Worm (Caenorhabditis elegans) whole organism, L1 larva: Measurements from ENCODE around the gene klp-19.
A peak's percentile ranks its signal among the peaks of the same experiment; 100 is the strongest.

ENCODE experiments used
- C04F5.9 ChIP-seq: sonication (generic microtip); optimal IDR thresholded peaks from 2 replicates; lab custom pipeline; 2016; ENCODE audit warnings: missing genetic modification characterization, missing compliant biosample characterization
- F16B12.6 ChIP-seq: fragments of 150-350 bp; optimal IDR thresholded peaks from 2 replicates; lab custom pipeline; 2014; ENCODE audit warnings: missing biosample characterization, missing genetic modification characterization
- Y116A8C.19 ChIP-seq: sonication (generic microtip); optimal IDR thresholded peaks from 2 replicates; lab custom pipeline; 2016; ENCODE audit warnings: missing compliant biosample characterization, missing genetic modification characterization, borderline replicate concordance
- blmp-1 ChIP-seq: fragments of 150-350 bp; optimal IDR thresholded peaks from 2 replicates; lab custom pipeline; 2014; ENCODE audit warnings: missing biosample characterization, missing genetic modification characterization
- ceh-82 ChIP-seq, 3 experiments: fragments of 150-350 bp in 1 of 3; sonication (generic microtip) in 2 of 3; optimal IDR thresholded peaks; 2 replicates each; lab custom pipeline; 2014 to 2017; ENCODE audit warnings: missing biosample characterization in 3 of 3, missing genetic modification characterization in 3 of 3
- ceh-90 ChIP-seq: sonication (generic microtip); optimal IDR thresholded peaks from 2 replicates; lab custom pipeline; 2016; ENCODE audit warnings: missing genetic modification characterization, missing compliant biosample characterization
- dpl-1 ChIP-seq, 3 experiments: fragments of 150-350 bp in 2 of 3; sonication (generic microtip) in 1 of 3; optimal IDR thresholded peaks; 2 replicates each; lab custom pipeline; 2014 to 2017; ENCODE audit warnings: missing biosample characterization in 3 of 3, missing genetic modification characterization in 3 of 3, missing genetic modification reagents in 3 of 3
- dsc-1 ChIP-seq: sonication (generic microtip); optimal IDR thresholded peaks from 2 replicates; lab custom pipeline; 2016; ENCODE audit warnings: mild to moderate bottlenecking, missing genetic modification characterization, missing compliant biosample characterization
- efl-1 ChIP-seq, 4 experiments: fragments of 150-350 bp; optimal IDR thresholded peaks in 3 of 4; peaks in 1 of 4; 1 replicate in 1 of 4; 2 replicates in 3 of 4; lab custom pipeline; 2014; ENCODE audit warnings: missing biosample characterization in 2 of 4, missing genetic modification characterization in 2 of 4, missing genetic modification reagents in 2 of 4
- egl-13 ChIP-seq: sonication (generic microtip); optimal IDR thresholded peaks from 2 replicates; lab custom pipeline; 2016; ENCODE audit warnings: missing genotype, missing genetic modification reagents, missing genetic modification characterization, missing compliant biosample characterization
- elt-3 ChIP-seq, 6 experiments: fragments of 150-350 bp in 1 of 6; sonication (generic microtip); optimal IDR thresholded peaks; 2 replicates each; lab custom pipeline; 2017 to 2018; ENCODE audit warnings: missing biosample characterization in 6 of 6, missing genetic modification characterization in 6 of 6, inconsistent platforms in 1 of 6
- ets-5 ChIP-seq: fragments of 200-800 bp; sonication (Bioruptor generic); IDR thresholded peaks from 2 replicates; pipeline ENCODE4 v1.3.6; 2022; ENCODE audit warnings: missing genetic modification characterization, missing compliant biosample characterization
- fkh-10 ChIP-seq: sonication (generic microtip); optimal IDR thresholded peaks from 2 replicates; lab custom pipeline; 2017; ENCODE audit warnings: missing biosample characterization, missing genetic modification reagents, missing genetic modification characterization
- fkh-4 ChIP-seq: sonication (generic microtip); optimal IDR thresholded peaks from 2 replicates; lab custom pipeline; 2016; ENCODE audit warnings: missing compliant biosample characterization, missing genetic modification characterization, borderline replicate concordance
- fkh-8 ChIP-seq: sonication (generic microtip); optimal IDR thresholded peaks from 2 replicates; lab custom pipeline; 2016; ENCODE audit warnings: mild to moderate bottlenecking, missing genetic modification characterization, missing compliant biosample characterization
- irx-1 ChIP-seq: sonication (generic microtip); optimal IDR thresholded peaks from 2 replicates; lab custom pipeline; 2016; ENCODE audit warnings: missing genetic modification characterization, missing compliant biosample characterization
- jun-1 ChIP-seq: fragments of 150-350 bp; optimal IDR thresholded peaks from 2 replicates; lab custom pipeline; 2014; ENCODE audit warnings: missing biosample characterization, missing genetic modification reagents, missing genetic modification characterization
- lin-14 ChIP-seq: fragments of 200-800 bp; sonication (Bioruptor generic); optimal IDR thresholded peaks from 2 replicates; lab custom pipeline; 2018; ENCODE audit warnings: mild to moderate bottlenecking, missing genetic modification characterization, moderate library complexity, missing compliant biosample characterization
- lin-15B ChIP-seq: fragments of 150-350 bp; sonication (generic microtip); optimal IDR thresholded peaks from 3 replicates; lab custom pipeline; 2014; ENCODE audit warnings: missing biosample characterization, missing genetic modification characterization
- lin-35 ChIP-seq, 2 experiments: fragments of 150-350 bp; optimal IDR thresholded peaks; 2 replicates each; lab custom pipeline; 2014; ENCODE audit warnings: missing biosample characterization in 2 of 2, missing genetic modification characterization in 2 of 2, missing genetic modification reagents in 2 of 2
- lsy-2 ChIP-seq, 2 experiments: fragments of 150-350 bp; optimal IDR thresholded peaks; 2 replicates each; lab custom pipeline; 2014; ENCODE audit warnings: missing biosample characterization in 2 of 2, missing genetic modification characterization in 2 of 2
- mdl-1 ChIP-seq, 2 experiments: fragments of 150-350 bp; optimal IDR thresholded peaks; 2 replicates each; lab custom pipeline; 2014 to 2017; ENCODE audit warnings: missing biosample characterization in 2 of 2, missing genetic modification characterization in 2 of 2, inconsistent platforms in 1 of 2
- mep-1 ChIP-seq: fragments of 150-350 bp; optimal IDR thresholded peaks from 2 replicates; lab custom pipeline; 2014; ENCODE audit warnings: missing biosample characterization, missing genetic modification characterization
- nhr-11 ChIP-seq: fragments of 150-350 bp; optimal IDR thresholded peaks from 2 replicates; lab custom pipeline; 2014; ENCODE audit warnings: missing biosample characterization, missing genetic modification characterization
- nhr-12 ChIP-seq: sonication (generic microtip); optimal IDR thresholded peaks from 2 replicates; lab custom pipeline; 2017; ENCODE audit warnings: missing biosample characterization, missing genetic modification characterization
- nhr-19 ChIP-seq: fragments of 200-800 bp; sonication (Bioruptor generic); conservative IDR thresholded peaks from 2 replicates; pipeline ENCODE4 v1.3.6; 2022; ENCODE audit warnings: missing genetic modification characterization, missing compliant biosample characterization
- nhr-20 ChIP-seq: sonication (generic microtip); optimal IDR thresholded peaks from 2 replicates; lab custom pipeline; 2016; ENCODE audit warnings: mild to moderate bottlenecking, missing genetic modification characterization, missing compliant biosample characterization
- nhr-28 ChIP-seq: fragments of 150-350 bp; optimal IDR thresholded peaks from 2 replicates; lab custom pipeline; 2014; ENCODE audit warnings: missing biosample characterization, missing genetic modification characterization
- nhr-47 ChIP-seq: sonication (generic microtip); optimal IDR thresholded peaks from 2 replicates; lab custom pipeline; 2016; ENCODE audit warnings: mild to moderate bottlenecking, missing genetic modification characterization, moderate library complexity, missing compliant biosample characterization
- nhr-71 ChIP-seq: sonication (generic microtip); optimal IDR thresholded peaks from 2 replicates; lab custom pipeline; 2016; ENCODE audit warnings: mild to moderate bottlenecking, missing genetic modification characterization, moderate library complexity, missing compliant biosample characterization
- nhr-76 ChIP-seq: sonication (generic microtip); optimal IDR thresholded peaks from 2 replicates; lab custom pipeline; 2017; ENCODE audit warnings: missing biosample characterization, missing genetic modification characterization
- nhr-85 ChIP-seq: sonication (generic microtip); peaks from one replicate; lab custom pipeline; 2016; ENCODE audit warnings: missing genetic modification characterization, inconsistent platforms, missing compliant biosample characterization
- nhr-90 ChIP-seq: sonication (generic microtip); optimal IDR thresholded peaks from 2 replicates; lab custom pipeline; 2016; ENCODE audit warnings: mild to moderate bottlenecking, missing genetic modification characterization, missing compliant biosample characterization; ENCODE audit not compliant: poor library complexity
- pag-3 ChIP-seq: sonication (generic microtip); optimal IDR thresholded peaks from 2 replicates; lab custom pipeline; 2017; ENCODE audit warnings: missing genetic modification characterization, mild to moderate bottlenecking, missing compliant biosample characterization, antibody characterized with exemption, borderline replicate concordance; ENCODE audit not compliant: insufficient read depth
- pax-3 ChIP-seq: fragments of 200-800 bp; sonication (Bioruptor generic); optimal IDR thresholded peaks from 2 replicates; lab custom pipeline; 2018; ENCODE audit warnings: mild to moderate bottlenecking, missing genetic modification characterization, moderate library complexity, missing compliant biosample characterization
- rnt-1 ChIP-seq: sonication (generic microtip); optimal IDR thresholded peaks from 2 replicates; lab custom pipeline; 2016; ENCODE audit warnings: mild to moderate bottlenecking, missing genetic modification characterization, moderate library complexity, missing compliant biosample characterization
- snpc-4 ChIP-seq: fragments of 150-350 bp; optimal IDR thresholded peaks from 2 replicates; lab custom pipeline; 2014; ENCODE audit warnings: missing biosample characterization, missing genetic modification characterization
- snu-23 ChIP-seq: sonication (generic microtip); optimal IDR thresholded peaks from 2 replicates; lab custom pipeline; 2016; ENCODE audit warnings: missing genetic modification characterization, missing compliant biosample characterization
- sox-4 ChIP-seq: sonication (generic microtip); optimal IDR thresholded peaks from 2 replicates; lab custom pipeline; 2016; ENCODE audit warnings: missing genetic modification characterization, missing compliant biosample characterization
- sptf-1 ChIP-seq: fragments of 150-350 bp; optimal IDR thresholded peaks from 2 replicates; lab custom pipeline; 2014; ENCODE audit warnings: missing biosample characterization, missing genetic modification characterization
- sup-37 ChIP-seq: fragments of 200-800 bp; sonication (Bioruptor generic); optimal IDR thresholded peaks from 2 replicates; lab custom pipeline; 2018; ENCODE audit warnings: mild to moderate bottlenecking, missing genetic modification characterization, missing compliant biosample characterization
- swsn-7 ChIP-seq: sonication (generic microtip); optimal IDR thresholded peaks from 2 replicates; lab custom pipeline; 2016; ENCODE audit warnings: missing genetic modification characterization, missing compliant biosample characterization
- tbx-2 ChIP-seq: sonication (generic microtip); optimal IDR thresholded peaks from 2 replicates; lab custom pipeline; 2016; ENCODE audit warnings: missing genetic modification characterization, missing compliant biosample characterization
- tlp-1 ChIP-seq: fragments of 150-350 bp; optimal IDR thresholded peaks from 2 replicates; lab custom pipeline; 2014; ENCODE audit warnings: missing biosample characterization, missing genetic modification characterization
- unc-130 ChIP-seq: fragments of 150-350 bp; optimal IDR thresholded peaks from 2 replicates; lab custom pipeline; 2017; ENCODE audit warnings: missing biosample characterization, missing genetic modification characterization, inconsistent platforms
- unc-62 ChIP-seq: fragments of 150-350 bp; optimal IDR thresholded peaks from 2 replicates; lab custom pipeline; 2014; ENCODE audit warnings: missing biosample characterization, missing genetic modification reagents, missing genetic modification characterization
- unc-86 ChIP-seq: sonication (generic microtip); optimal IDR thresholded peaks from 2 replicates; lab custom pipeline; 2016; ENCODE audit warnings: missing genetic modification characterization, missing compliant biosample characterization
- unc-98 ChIP-seq: fragments of 200-800 bp; sonication (Bioruptor generic); IDR thresholded peaks from 2 replicates; pipeline ENCODE4 v1.3.6; 2022; ENCODE audit warnings: missing genetic modification characterization, missing compliant biosample characterization
- vab-15 ChIP-seq: sonication (generic microtip); optimal IDR thresholded peaks from 2 replicates; lab custom pipeline; 2017; ENCODE audit warnings: missing genotype, mild to moderate bottlenecking, missing genetic modification characterization, missing compliant biosample characterization
- xbp-1 ChIP-seq: sonication (generic microtip); optimal IDR thresholded peaks from 2 replicates; lab custom pipeline; 2016; ENCODE audit warnings: missing genetic modification characterization, missing compliant biosample characterization
- zag-1 ChIP-seq: fragments of 150-350 bp; optimal IDR thresholded peaks from 2 replicates; lab custom pipeline; 2014; ENCODE audit warnings: missing biosample characterization, missing genetic modification characterization
- zip-4 ChIP-seq: fragments of 200-800 bp; sonication (Bioruptor generic); optimal IDR thresholded peaks from 2 replicates; lab custom pipeline; 2018; ENCODE audit warnings: mild to moderate bottlenecking, missing genetic modification characterization, moderate library complexity, missing compliant biosample characterization
- ztf-11 ChIP-seq, 2 experiments: sonication (generic microtip); optimal IDR thresholded peaks; 2 replicates each; lab custom pipeline; 2016 to 2017; ENCODE audit warnings: missing genetic modification characterization in 2 of 2, missing biosample characterization in 1 of 2, missing compliant biosample characterization in 1 of 2

Gene klp-19

DNA sequence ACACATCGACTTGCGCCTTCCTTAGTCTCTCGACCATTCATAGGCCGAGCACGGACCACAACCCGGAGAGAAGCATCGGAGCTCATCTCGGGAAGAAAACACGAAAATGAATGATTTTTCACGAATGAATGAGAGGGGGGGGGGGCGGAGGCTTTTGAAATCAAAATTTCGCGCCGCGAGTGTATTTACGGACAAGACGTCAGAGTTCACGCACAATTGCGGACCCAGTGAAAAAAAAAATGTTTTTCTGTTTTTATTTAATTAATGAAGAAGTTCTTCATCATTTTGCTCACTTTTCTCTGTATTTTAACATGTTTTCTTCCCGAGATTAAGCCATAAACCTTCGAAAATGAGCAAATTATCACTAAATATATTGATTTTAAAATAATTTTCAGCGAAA, at the start of gene klp-19, which contains the start of gene slc-36.1:
TSS of gene klp-19 (minus strand) at position 153 of the 400 bp plus-strand sequence.
TSS of gene slc-36.1 (plus strand) at position 396 of the 400 bp plus-strand sequence.
- TF ChIP-seq lin-14 (no peak), xbp-1 (tag; lab: Kevin White, UChicago) (peak; percentile 34), snu-23 (GFP tag; lab: Kevin White, UChicago) (peak; percentile 66), unc-86 (tag; lab: Kevin White, UChicago) (peak; percentile 42), nhr-76 (tag; lab: Kevin White, UChicago) (no peak), mep-1 (tag; lab: Kevin White, UChicago) (peak; percentile 74), nhr-11 (tag; lab: Kevin White, UChicago) (no peak), ceh-90 (tag; lab: Kevin White, UChicago) (no peak), snpc-4 (tag; lab: Kevin White, UChicago) (no peak), fkh-4 (tag; lab: Kevin White, UChicago) (no peak), unc-62 (GFP tag; lab: Kevin White, UChicago) (no peak), nhr-71 (tag; lab: Kevin White, UChicago) (peak; percentile 67), egl-13 (tag; lab: Kevin White, UChicago) (no peak), pax-3 (tag; lab: Kevin White, UChicago) (no peak), sup-37 (GFP tag; lab: Kevin White, UChicago) (no peak), unc-130 (peak; percentile 17), elt-3 (tag; optimal IDR thresholded peaks at IDR 0.05; lab: Kevin White, UChicago) (no peak), nhr-90 (tag; lab: Kevin White, UChicago) (peak; percentile 13), sptf-1 (no peak), fkh-8 (peak; percentile 27), F16B12.6 (tag; lab: Kevin White, UChicago) (peak; percentile 91), efl-1 (optimal IDR thresholded peaks at IDR 0.05; lab: Kevin White, UChicago) (peak; percentile 76 to 83), efl-1 (GFP tag; optimal IDR thresholded peaks at IDR 0.05 in 1 of 2; lab: Kevin White, UChicago) (peak; percentile 88 to 98), Y116A8C.19 (tag; lab: Kevin White, UChicago) (no peak), irx-1 (tag; lab: Kevin White, UChicago) (peak; percentile 38), tbx-2 (tag; lab: Kevin White, UChicago) (peak; percentile 35), lin-35 (GFP tag; optimal IDR thresholded peaks at IDR 0.05; lab: Kevin White, UChicago) (peak; percentile 86 to 87), ets-5 (GFP tag; lab: Robert Waterston, UW) (no peak), nhr-12 (no peak), nhr-28 (tag; lab: Kevin White, UChicago) (no peak), pag-3 (tag; lab: Kevin White, UChicago) (peak; percentile 22), unc-98 (GFP tag; lab: Robert Waterston, UW) (no peak), ceh-82 (tag; optimal IDR thresholded peaks at IDR 0.05; lab: Kevin White, UChicago) (peak in 2 of 3 experiments; percentile 27 to 47), lsy-2 (tag; optimal IDR thresholded peaks at IDR 0.05; lab: Kevin White, UChicago) (peak; percentile 62 to 68), zip-4 (GFP tag; lab: Kevin White, UChicago) (no peak), mdl-1 (tag; optimal IDR thresholded peaks at IDR 0.05; lab: Kevin White, UChicago) (peak in 1 of 2 experiments; percentile 17), fkh-10 (GFP tag; lab: Kevin White, UChicago) (no peak), vab-15 (tag; lab: Kevin White, UChicago) (no peak), ztf-11 (tag; optimal IDR thresholded peaks at IDR 0.05; lab: Kevin White, UChicago) (no peak), sox-4 (tag; lab: Kevin White, UChicago) (no peak), jun-1 (tag; lab: Kevin White, UChicago) (no peak), rnt-1 (tag; lab: Kevin White, UChicago) (no peak), nhr-19 (GFP tag; lab: Robert Waterston, UW) (peak; percentile 19; the same call in 1 of the 2 replicates), tlp-1 (tag; lab: Kevin White, UChicago) (no peak), nhr-47 (tag; lab: Kevin White, UChicago) (peak; percentile 60), zag-1 (tag; lab: Kevin White, UChicago) (no peak), lin-15B (tag; lab: Kevin White, UChicago) (peak; percentile 41), dpl-1 (GFP tag; optimal IDR thresholded peaks at IDR 0.05; lab: Kevin White, UChicago) (peak; percentile 83 to 88 (median 84)), blmp-1 (tag; lab: Kevin White, UChicago) (no peak), nhr-20 (tag; lab: Kevin White, UChicago) (peak; percentile 32), nhr-85 (peak; percentile 46), C04F5.9 (tag; lab: Kevin White, UChicago) (peak; percentile 30), swsn-7 (tag; lab: Kevin White, UChicago) (peak; percentile 53), dsc-1 (tag; lab: Kevin White, UChicago) (peak; percentile 42)
